Worm (Caenorhabditis elegans) whole organism, L3 larva: ENCODE data around the gene sex-1.

Source experiments
- ZK546.5 ChIP-seq: sonication (generic microtip); optimal IDR thresholded peaks from 2 replicates; lab custom pipeline; 2017; ENCODE audit warnings: missing biosample characterization, missing genetic modification characterization
- aly-2 ChIP-seq: fragments of 150-350 bp; optimal IDR thresholded peaks from 2 replicates; lab custom pipeline; 2014; ENCODE audit warnings: missing biosample characterization, missing genetic modification characterization
- ama-1 ChIP-seq: fragments of 150-350 bp; optimal IDR thresholded peaks from 2 replicates; lab custom pipeline; 2018
- ceh-16 ChIP-seq: sonication (generic microtip); optimal IDR thresholded peaks from 2 replicates; lab custom pipeline; 2017; ENCODE audit warnings: missing biosample characterization, missing genetic modification characterization
- daf-12 ChIP-seq: fragments of 150-350 bp; optimal IDR thresholded peaks from 2 replicates; lab custom pipeline; 2014; ENCODE audit warnings: missing biosample characterization, missing genetic modification reagents, missing genetic modification characterization
- elt-1 ChIP-seq: fragments of 150-350 bp; optimal IDR thresholded peaks from 2 replicates; lab custom pipeline; 2014; ENCODE audit warnings: missing biosample characterization, missing genetic modification characterization
- elt-3 ChIP-seq, 3 experiments: fragments of 150-350 bp in 1 of 3; sonication (generic microtip) in 2 of 3; optimal IDR thresholded peaks; 2 replicates in 2 of 3; 4 replicates in 1 of 3; lab custom pipeline; 2014 to 2017; ENCODE audit warnings: missing biosample characterization in 3 of 3, missing genetic modification characterization in 3 of 3
- nhr-12 ChIP-seq: fragments of 150-350 bp; optimal IDR thresholded peaks from 2 replicates; lab custom pipeline; 2014; ENCODE audit warnings: missing biosample characterization, missing genetic modification characterization
- pha-4 ChIP-seq: fragments of 150-350 bp; optimal IDR thresholded peaks from 2 replicates; lab custom pipeline; 2014; ENCODE audit warnings: missing biosample characterization, missing genetic modification reagents, missing genetic modification characterization
- unc-62 ChIP-seq: fragments of 150-350 bp; sonication (generic microtip); optimal IDR thresholded peaks from 4 replicates; lab custom pipeline; 2014; ENCODE audit warnings: missing biosample characterization, missing genetic modification reagents, missing genetic modification characterization
- ztf-11 ChIP-seq: fragments of 150-350 bp; optimal IDR thresholded peaks from 2 replicates; lab custom pipeline; 2014; ENCODE audit warnings: missing biosample characterization, missing genetic modification characterization

- TF ChIP-seq pha-4 = no peak
- no peak for TF ChIP-seq ceh-16 (tag; lab: Kevin White, UChicago)
- no peak for TF ChIP-seq aly-2 (tag; lab: Kevin White, UChicago)
- TF ChIP-seq unc-62 (GFP tag; lab: Kevin White, UChicago) = no peak
- no peak for TF ChIP-seq ama-1
- TF ChIP-seq ztf-11 (tag; lab: Kevin White, UChicago) = no peak
- TF ChIP-seq daf-12 (tag; lab: Kevin White, UChicago) = no peak
- TF ChIP-seq elt-3 (tag; optimal IDR thresholded peaks at IDR 0.05; lab: Kevin White, UChicago) = no peak
- TF ChIP-seq nhr-12 (tag; lab: Kevin White, UChicago) = no peak
- TF ChIP-seq ZK546.5 (tag; lab: Kevin White, UChicago) = no peak
- TF ChIP-seq elt-1 (tag; lab: Kevin White, UChicago) = no peak
Measured at ce11 chrX:10184708-10185107, 20.5 kb downstream of the sex-1 start.
